Fruit fly (Drosophila melanogaster) whole organism, embryonic: ENCODE results near the gene CG43998.
A peak's percentile ranks its signal among the peaks of the same experiment; 100 is the strongest.

Source experiments
- CG10321 ChIP-seq: fragments of 200-800 bp; sonication (Bioruptor generic); IDR thresholded peaks from 2 replicates; pipeline ENCODE4 v1.3.6; 2022; ENCODE audit warnings: missing biosample characterization, missing genetic modification characterization
- CG10959 ChIP-seq: fragments of 200-800 bp; sonication (Bioruptor generic); IDR thresholded peaks from 2 replicates; pipeline ENCODE4 v1.3.6; 2022; ENCODE audit warnings: missing biosample characterization, missing genetic modification characterization
- CG12219 ChIP-seq: fragments of 200-800 bp; sonication (Bioruptor generic); optimal IDR thresholded peaks from 3 replicates; lab custom pipeline; 2018; ENCODE audit warnings: missing biosample characterization, mild to moderate bottlenecking, missing genetic modification characterization
- CG12744 ChIP-seq: fragments of 200-800 bp; sonication (Bioruptor generic); optimal IDR thresholded peaks from 2 replicates; lab custom pipeline; 2016; ENCODE audit warnings: missing biosample characterization, missing genetic modification characterization
- CG15073 ChIP-seq: fragments of 200-800 bp; sonication (Bioruptor generic); optimal IDR thresholded peaks from 2 replicates; lab custom pipeline; 2016; ENCODE audit warnings: missing biosample characterization, missing genetic modification characterization
- CG15479 ChIP-seq: fragments of 200-800 bp; sonication (Bioruptor generic); optimal IDR thresholded peaks from 3 replicates; lab custom pipeline; 2019; ENCODE audit warnings: missing biosample characterization, mild to moderate bottlenecking, missing genetic modification characterization, moderate library complexity
- CG15601 ChIP-seq: fragments of 200-800 bp; sonication (Bioruptor generic); optimal IDR thresholded peaks from 3 replicates; lab custom pipeline; 2019; ENCODE audit warnings: missing biosample characterization, mild to moderate bottlenecking, missing genetic modification characterization, moderate library complexity
- CG17612 ChIP-seq: fragments of 200-800 bp; sonication (Bioruptor generic); IDR thresholded peaks from 2 replicates; pipeline ENCODE4 v1.3.6; 2022; ENCODE audit warnings: missing biosample characterization, missing genetic modification characterization
- CG17802 ChIP-seq: fragments of 200-800 bp; sonication (Bioruptor generic); optimal IDR thresholded peaks from 2 replicates; lab custom pipeline; 2018; ENCODE audit warnings: missing biosample characterization, mild to moderate bottlenecking, missing genetic modification characterization, moderate library complexity
- CG1792 ChIP-seq: fragments of 200-800 bp; sonication (Bioruptor generic); optimal IDR thresholded peaks from 2 replicates; lab custom pipeline; 2016; ENCODE audit warnings: missing biosample characterization, missing genetic modification characterization
- CG18262 ChIP-seq: fragments of 200-800 bp; optimal IDR thresholded peaks from 3 replicates; lab custom pipeline; 2019; ENCODE audit warnings: missing biosample characterization, mild to moderate bottlenecking, missing genetic modification characterization, moderate library complexity
- CG3065 ChIP-seq: fragments of 200-800 bp; sonication (Bioruptor generic); optimal IDR thresholded peaks from 2 replicates; lab custom pipeline; 2016; ENCODE audit warnings: missing biosample characterization, missing genetic modification characterization
- CG3281 ChIP-seq: fragments of 200-800 bp; sonication (Bioruptor generic); optimal IDR thresholded peaks from 3 replicates; lab custom pipeline; 2017; ENCODE audit warnings: missing biosample characterization, mild to moderate bottlenecking, missing genetic modification characterization
- CG42726 ChIP-seq: fragments of 200-800 bp; sonication (Bioruptor generic); IDR thresholded peaks from 2 replicates; pipeline ENCODE4 v1.3.6; 2022; ENCODE audit warnings: missing biosample characterization, missing genetic modification characterization; ENCODE audit not compliant: partially characterized antibody
- CG4820 ChIP-seq: fragments of 200-800 bp; sonication (Bioruptor generic); optimal IDR thresholded peaks from 3 replicates; lab custom pipeline; 2016; ENCODE audit warnings: missing biosample characterization, missing genetic modification characterization
- CG5245 ChIP-seq: fragments of 200-800 bp; sonication (Bioruptor generic); optimal IDR thresholded peaks from 3 replicates; lab custom pipeline; 2016; ENCODE audit warnings: missing biosample characterization, missing genetic modification characterization
- CG6272 ChIP-seq: fragments of 200-800 bp; sonication (Bioruptor generic); IDR thresholded peaks from 2 replicates; pipeline ENCODE4 v1.3.6; 2022; ENCODE audit warnings: missing biosample characterization, missing genetic modification characterization
- CG6654 ChIP-seq: fragments of 200-800 bp; sonication (Bioruptor generic); optimal IDR thresholded peaks from 2 replicates; lab custom pipeline; 2017; ENCODE audit warnings: missing biosample characterization, mild to moderate bottlenecking, missing genetic modification characterization
- CG8388 ChIP-seq: fragments of 200-800 bp; sonication (Bioruptor generic); optimal IDR thresholded peaks from 2 replicates; lab custom pipeline; 2019; ENCODE audit warnings: missing biosample characterization, mild to moderate bottlenecking, missing genetic modification characterization, moderate library complexity
- CG8765 ChIP-seq: fragments of 200-800 bp; sonication (Bioruptor generic); IDR thresholded peaks from 2 replicates; pipeline ENCODE4 v1.3.6; 2022; ENCODE audit warnings: missing biosample characterization, missing genetic modification characterization
- CG9876 ChIP-seq: fragments of 200-800 bp; sonication (Bioruptor generic); optimal IDR thresholded peaks from 2 replicates; lab custom pipeline; 2016; ENCODE audit warnings: missing biosample characterization, missing genetic modification characterization
- Camta ChIP-seq: fragments of 200-800 bp; sonication (Bioruptor generic); optimal IDR thresholded peaks from 2 replicates; lab custom pipeline; 2016; ENCODE audit warnings: missing biosample characterization, missing genetic modification characterization
- CkIIα-i1 ChIP-seq: fragments of 200-800 bp; sonication (Bioruptor generic); IDR thresholded peaks from 2 replicates; pipeline ENCODE4 v1.3.6; 2022; ENCODE audit warnings: missing biosample characterization, missing genetic modification characterization
- CrebB ChIP-seq: fragments of 200-800 bp; sonication (Bioruptor generic); optimal IDR thresholded peaks from 3 replicates; lab custom pipeline; 2018; ENCODE audit warnings: missing biosample characterization, mild to moderate bottlenecking, missing genetic modification characterization
- Dad ChIP-seq: fragments of 200-800 bp; sonication (Bioruptor generic); optimal IDR thresholded peaks from 3 replicates; lab custom pipeline; 2016; ENCODE audit warnings: missing biosample characterization, missing genetic modification characterization
- Ets97D ChIP-seq: fragments of 200-800 bp; sonication (Bioruptor generic); optimal IDR thresholded peaks from 3 replicates; lab custom pipeline; 2016; ENCODE audit warnings: missing biosample characterization, missing genetic modification characterization
- Fer2 ChIP-seq: fragments of 200-800 bp; sonication (Bioruptor generic); optimal IDR thresholded peaks from 2 replicates; lab custom pipeline; 2018; ENCODE audit warnings: missing biosample characterization, mild to moderate bottlenecking, missing genetic modification characterization, moderate library complexity
- HLH3B ChIP-seq: fragments of 200-800 bp; sonication (Bioruptor generic); IDR thresholded peaks from 2 replicates; pipeline ENCODE4 v1.3.6; 2022; ENCODE audit warnings: missing biosample characterization, missing genetic modification characterization
- Hr51 ChIP-seq, 2 experiments: fragments of 200-800 bp; sonication (Bioruptor generic); optimal IDR thresholded peaks; 2 replicates in 1 of 2; 3 replicates in 1 of 2; lab custom pipeline; 2016 to 2018; ENCODE audit warnings: missing biosample characterization in 2 of 2, missing genetic modification characterization in 2 of 2, mild to moderate bottlenecking in 1 of 2, moderate library complexity in 1 of 2
- Lhr ChIP-seq: fragments of 200-800 bp; sonication (Bioruptor generic); optimal IDR thresholded peaks from 3 replicates; lab custom pipeline; 2017; ENCODE audit warnings: mild to moderate bottlenecking, missing biosample characterization, missing genetic modification reagents, missing genetic modification characterization
- Pdp1 ChIP-seq, 2 experiments: fragments of 200-800 bp; sonication (Bioruptor generic); optimal IDR thresholded peaks; 3 replicates each; lab custom pipeline; 2016; ENCODE audit warnings: missing biosample characterization in 2 of 2, missing genetic modification characterization in 2 of 2, mild to moderate bottlenecking in 1 of 2, moderate library complexity in 1 of 2
- Sin3A ChIP-seq: fragments of >200 bp; optimal IDR thresholded peaks from 2 replicates; lab custom pipeline; 2018
- Ssrp ChIP-seq: fragments of 200-800 bp; sonication (Bioruptor generic); optimal IDR thresholded peaks from 2 replicates; lab custom pipeline; 2018; ENCODE audit warnings: missing biosample characterization, mild to moderate bottlenecking, missing genetic modification characterization, moderate library complexity
- Vsx1 ChIP-seq: fragments of 200-800 bp; sonication (Bioruptor generic); optimal IDR thresholded peaks from 2 replicates; lab custom pipeline; 2017; ENCODE audit warnings: missing biosample characterization, mild to moderate bottlenecking, missing genetic modification characterization, missing genetic modification reagents
- Xrp1 ChIP-seq: fragments of 200-800 bp; sonication (Bioruptor generic); IDR thresholded peaks from 2 replicates; pipeline ENCODE4 v1.3.6; 2022; ENCODE audit warnings: missing biosample characterization, missing genetic modification characterization
- ab ChIP-seq: fragments of 200-800 bp; sonication (Bioruptor generic); optimal IDR thresholded peaks from 2 replicates; lab custom pipeline; 2016; ENCODE audit warnings: missing biosample characterization, missing genetic modification characterization
- al ChIP-seq: fragments of 200-800 bp; sonication (Bioruptor generic); IDR thresholded peaks from 2 replicates; pipeline ENCODE4 v1.3.6; 2022; ENCODE audit warnings: missing biosample characterization, missing genetic modification characterization
- ap ChIP-seq: fragments of 200-800 bp; sonication (Bioruptor generic); IDR thresholded peaks from 2 replicates; pipeline ENCODE4 v1.3.6; 2022; ENCODE audit warnings: missing biosample characterization, missing genetic modification characterization
- bab2 ChIP-seq: fragments of 200-800 bp; sonication (Bioruptor generic); optimal IDR thresholded peaks from 2 replicates; lab custom pipeline; 2016; ENCODE audit warnings: missing biosample characterization, missing genetic modification characterization
- corto ChIP-seq: fragments of 200-800 bp; sonication (Bioruptor generic); optimal IDR thresholded peaks from 2 replicates; lab custom pipeline; 2016; ENCODE audit warnings: missing biosample characterization, mild to moderate bottlenecking, missing genetic modification characterization, moderate library complexity
- da ChIP-seq: fragments of 200-800 bp; sonication (Bioruptor generic); optimal IDR thresholded peaks from 2 replicates; lab custom pipeline; 2016; ENCODE audit warnings: missing biosample characterization, missing genetic modification characterization
- dan ChIP-seq: fragments of 200-800 bp; sonication (Bioruptor generic); IDR thresholded peaks from 2 replicates; pipeline ENCODE4 v1.3.6; 2022; ENCODE audit warnings: missing biosample characterization, missing genetic modification characterization
- esg ChIP-seq: fragments of 200-800 bp; sonication (Bioruptor generic); conservative IDR thresholded peaks from 2 replicates; pipeline ENCODE4 v1.3.6; 2022; ENCODE audit warnings: missing biosample characterization, missing genetic modification characterization
- gcm ChIP-seq: fragments of 200-800 bp; sonication (Bioruptor generic); optimal IDR thresholded peaks from 2 replicates; lab custom pipeline; 2019; ENCODE audit warnings: missing biosample characterization, mild to moderate bottlenecking, missing genetic modification characterization, moderate library complexity
- gsb-n ChIP-seq: fragments of 200-800 bp; sonication (Bioruptor generic); optimal IDR thresholded peaks from 3 replicates; lab custom pipeline; 2018; ENCODE audit warnings: missing biosample characterization, mild to moderate bottlenecking, missing genetic modification characterization
- pita ChIP-seq: fragments of 200-800 bp; sonication (Bioruptor generic); optimal IDR thresholded peaks from 2 replicates; lab custom pipeline; 2017; ENCODE audit warnings: missing biosample characterization, mild to moderate bottlenecking, missing genetic modification characterization
- run ChIP-seq: fragments of 200-800 bp; sonication (Bioruptor generic); optimal IDR thresholded peaks from 3 replicates; lab custom pipeline; 2018; ENCODE audit warnings: missing biosample characterization, mild to moderate bottlenecking, missing genetic modification characterization
- shn ChIP-seq: fragments of 200-800 bp; sonication (Bioruptor generic); optimal IDR thresholded peaks from 3 replicates; lab custom pipeline; 2016; ENCODE audit warnings: missing biosample characterization, missing genetic modification characterization
- sisA ChIP-seq: fragments of 200-800 bp; sonication (Bioruptor generic); IDR thresholded peaks from 2 replicates; pipeline ENCODE4 v1.3.6; 2022; ENCODE audit warnings: missing biosample characterization, missing genetic modification characterization
- stwl ChIP-seq: fragments of 200-800 bp; sonication (Bioruptor generic); optimal IDR thresholded peaks from 3 replicates; lab custom pipeline; 2018; ENCODE audit warnings: missing biosample characterization, mild to moderate bottlenecking, missing genetic modification characterization, moderate library complexity

The CG43998 gene

DNA sequence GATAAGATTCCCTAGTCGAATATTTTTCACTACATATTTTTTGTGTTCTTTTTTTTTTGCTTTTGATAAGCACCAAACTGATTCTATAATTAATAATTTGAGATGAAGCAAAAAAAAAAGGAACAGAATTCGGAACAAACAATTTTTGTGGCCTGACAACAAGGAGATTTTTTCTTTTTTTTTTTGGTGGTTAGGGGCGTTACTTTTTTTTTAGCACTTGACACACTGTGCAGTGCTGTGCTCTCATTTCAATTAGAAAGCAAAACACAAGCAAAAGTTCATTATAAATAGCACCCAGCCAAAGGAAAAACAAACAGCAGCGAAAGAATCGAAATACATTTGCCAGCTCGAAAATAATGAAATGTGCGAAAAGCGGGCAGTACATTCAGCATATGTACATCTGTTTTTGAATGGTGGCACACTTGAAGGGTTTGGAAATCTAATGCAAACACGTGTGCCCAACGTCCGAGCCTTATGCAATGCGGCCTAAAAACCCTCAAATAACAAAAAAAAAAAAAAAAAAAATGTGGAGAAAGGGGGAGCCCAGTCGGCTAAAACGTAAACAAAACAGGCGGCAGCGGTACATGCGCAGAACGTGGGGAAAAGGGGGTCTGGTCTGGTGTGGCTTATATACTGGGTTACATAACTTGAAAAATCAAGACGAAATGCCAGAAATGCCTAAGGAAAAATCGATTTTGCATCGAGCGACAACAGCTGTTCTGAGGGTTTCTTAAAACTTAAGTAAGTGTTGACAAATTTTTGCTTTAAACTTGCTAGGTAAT is 13.0 kb upstream of the CG43998 start (continued):
- TF ChIP-seq CG18262 (tag; lab: Kevin White, UChicago) (peak; percentile 19), shn (GFP tag; lab: Kevin White, UChicago) (no peak), HLH3B (GFP tag; lab: Robert Waterston, UW) (peak; percentile 62), ap (GFP tag; lab: Robert Waterston, UW) (0 out of 2 replicates have a peak, but pooled peaks have one; percentile 6), CG15601 (tag; lab: Kevin White, UChicago) (no peak), da (GFP tag; lab: Kevin White, UChicago) (no peak), Xrp1 (GFP tag; lab: Robert Waterston, UW) (peak; percentile 50; the same call in 1 of the 2 replicates), CG8765 (GFP tag; lab: Robert Waterston, UW) (no peak), CG3065 (GFP tag; lab: Kevin White, UChicago) (no peak), Sin3A (lab: Kevin White, UChicago) (no peak), Ets97D (GFP tag; lab: Kevin White, UChicago) (no peak), CG10321 (0 out of 2 replicates have a peak, but pooled peaks have one; percentile 28), CG1792 (GFP tag; lab: Kevin White, UChicago) (no peak), CG6654 (GFP tag; lab: Kevin White, UChicago) (no peak), CG9876 (GFP tag; lab: Kevin White, UChicago) (no peak), Hr51 (GFP tag; optimal IDR thresholded peaks at IDR 0.05; lab: Kevin White, UChicago) (peak in 1 of 2 experiments; percentile 45), Ssrp (tag; lab: Kevin White, UChicago) (peak; percentile 16), Vsx1 (no peak), ab (GFP tag; lab: Kevin White, UChicago) (no peak), run (tag; lab: Kevin White, UChicago) (no peak), esg (GFP tag; lab: Robert Waterston, UW) (peak; percentile 38), CG10959 (GFP tag; lab: Robert Waterston, UW) (no peak), CrebB (tag; lab: Kevin White, UChicago) (no peak), CG8388 (GFP tag; lab: Kevin White, UChicago) (peak; percentile 24), corto (GFP tag; lab: Kevin White, UChicago) (no peak), Camta (GFP tag; lab: Kevin White, UChicago) (no peak), sisA (no peak), pita (GFP tag; lab: Kevin White, UChicago) (no peak), CG5245 (GFP tag; lab: Kevin White, UChicago) (no peak), CG3281 (GFP tag; lab: Kevin White, UChicago) (peak; percentile 46), Fer2 (no peak), Lhr (no peak), bab2 (GFP tag; lab: Kevin White, UChicago) (peak; percentile 4), CG6272 (GFP tag; lab: Robert Waterston, UW) (no peak), CG17802 (tag; lab: Kevin White, UChicago) (no peak), CG17612 (GFP tag; lab: Robert Waterston, UW) (no peak), CG4820 (GFP tag; lab: Kevin White, UChicago) (peak; percentile 22), dan (GFP tag; lab: Robert Waterston, UW) (no peak), CG15073 (GFP tag; lab: Kevin White, UChicago) (no peak), Pdp1 (GFP tag; optimal IDR thresholded peaks at IDR 0.05; lab: Kevin White, UChicago) (peak; percentile 37 to 96), CG15479 (GFP tag; lab: Kevin White, UChicago) (no peak), gsb-n (tag; lab: Kevin White, UChicago) (no peak), CG12744 (GFP tag; lab: Kevin White, UChicago) (no peak), CkIIα-i1 (GFP tag; lab: Robert Waterston, UW) (no peak), gcm (GFP tag; lab: Kevin White, UChicago) (no peak), CG12219 (GFP tag; lab: Kevin White, UChicago) (no peak), Dad (GFP tag; lab: Kevin White, UChicago) (no peak), CG42726 (GFP tag; lab: Robert Waterston, UW) (no peak), stwl (no peak), al (GFP tag; lab: Robert Waterston, UW) (0 out of 2 replicates have a peak, but pooled peaks have one; percentile 28)
